Fruit fly (Drosophila melanogaster): ENCODE measurements around the gene Claspin.

- no peak for TF ChIP-seq CG6792 (GFP tag; optimal IDR thresholded peaks at IDR 0.05)
- TF ChIP-seq Eip93F (GFP tag; optimal IDR thresholded peaks at IDR 0.05), result no peak
- TF ChIP-seq Blimp-1 (GFP tag; optimal IDR thresholded peaks at IDR 0.05), result no peak
- TF ChIP-seq CG6854 (GFP tag; optimal IDR thresholded peaks at IDR 0.05), result no peak
- TF ChIP-seq CG9139 (GFP tag; optimal IDR thresholded peaks at IDR 0.05), result no peak
- no peak for TF ChIP-seq ss (GFP tag; optimal IDR thresholded peaks at IDR 0.05)
- TF ChIP-seq salr (GFP tag; optimal IDR thresholded peaks at IDR 0.05), result no peak
- no peak for TF ChIP-seq CG3032 (tag; optimal IDR thresholded peaks at IDR 0.05)
- TF ChIP-seq CG11902 (GFP tag; optimal IDR thresholded peaks at IDR 0.05), result no peak
- no peak for TF ChIP-seq Sox14 (GFP tag; optimal IDR thresholded peaks at IDR 0.05)
- no peak for TF ChIP-seq Smox (GFP tag; optimal IDR thresholded peaks at IDR 0.05)
- no peak for TF ChIP-seq Gug (GFP tag; IDR thresholded peaks at IDR 0.05)
- no peak for TF ChIP-seq Met (GFP tag; optimal IDR thresholded peaks at IDR 0.05)
- TF ChIP-seq svp (GFP tag), result no peak
Observed at dm6 chr3L:4328048-4328447, 14.8 kb downstream of the Claspin start.

Data from whole organism, prepupa.